Worm (Caenorhabditis elegans): Measurements from ENCODE around the gene oig-5.
A peak's percentile ranks its signal among the peaks of the same experiment; 100 is the strongest.

The oig-5 gene

ce11 chrIV:14782211-14782610 lies 24.8 kb upstream of the oig-5 start, which contains the start of gene Y57G11C.1130:
TSS of gene Y57G11C.1130 (plus strand) at chrIV:14782511.
- no peak for TF ChIP-seq pha-4 (tag; optimal IDR thresholded peaks at IDR 0.05)
- no peak for TF ChIP-seq unc-62 (GFP tag; optimal IDR thresholded peaks at IDR 0.05)
- no peak for TF ChIP-seq elt-1 (tag; optimal IDR thresholded peaks at IDR 0.05)
- no peak for TF ChIP-seq fos-1 (tag; optimal IDR thresholded peaks at IDR 0.05)

DNA sequence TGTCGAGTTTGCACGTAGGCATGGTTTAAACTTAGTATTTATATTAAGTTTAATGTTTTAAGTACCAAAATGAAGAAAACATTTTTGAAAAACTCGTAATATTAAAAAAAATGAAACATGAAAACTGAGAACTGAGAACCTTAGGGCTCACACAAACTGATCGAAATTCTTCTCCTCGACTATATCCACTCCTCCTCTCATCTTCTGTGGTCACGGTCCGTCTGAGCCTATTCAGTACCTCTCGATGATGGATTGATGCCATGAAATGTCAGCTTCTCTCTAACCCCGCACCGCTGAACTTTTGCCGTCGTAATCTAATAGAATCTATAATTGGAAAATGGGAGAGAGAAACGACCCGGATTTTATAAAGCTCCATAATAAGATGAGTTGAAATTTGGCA lies 22.5 kb upstream of the oig-5 start, which contains the start of gene nlp-56:
Gene nlp-56, minus strand, starts transcription at position 257 of the 400 bp plus-strand sequence.
- no peak for TF ChIP-seq nhr-28 (tag; optimal IDR thresholded peaks at IDR 0.05)
- no peak for TF ChIP-seq ztf-4 (tag; optimal IDR thresholded peaks at IDR 0.05)
- no peak for TF ChIP-seq jun-1 (tag; optimal IDR thresholded peaks at IDR 0.05)
- no peak for TF ChIP-seq ZK546.5 (tag; optimal IDR thresholded peaks at IDR 0.05)
- TF ChIP-seq R02D3.7 (tag; optimal IDR thresholded peaks at IDR 0.05) = no peak
- no peak for TF ChIP-seq nfya-1 (tag; optimal IDR thresholded peaks at IDR 0.05; ENCODE audit: insufficient read depth)
- TF ChIP-seq sea-2 (GFP tag; optimal IDR thresholded peaks at IDR 0.05) = no peak
- no peak for TF ChIP-seq fkh-10 (GFP tag; optimal IDR thresholded peaks at IDR 0.05)
- TF ChIP-seq nhr-23 (tag; optimal IDR thresholded peaks at IDR 0.05) = no peak
- no peak for TF ChIP-seq nhr-76 (tag; optimal IDR thresholded peaks at IDR 0.05)
- no peak for TF ChIP-seq eor-1 (tag; optimal IDR thresholded peaks at IDR 0.05)
- no peak for TF ChIP-seq ceh-9 (tag; optimal IDR thresholded peaks at IDR 0.05)
- no peak for TF ChIP-seq elt-1 (tag; optimal IDR thresholded peaks at IDR 0.05)
- TF ChIP-seq aly-2 (tag; optimal IDR thresholded peaks at IDR 0.05) = no peak
- TF ChIP-seq fkh-2 (tag; optimal IDR thresholded peaks at IDR 0.05) = no peak
- no peak for TF ChIP-seq lin-39 (tag; optimal IDR thresholded peaks at IDR 0.05)
- no peak for TF ChIP-seq ama-1 (optimal IDR thresholded peaks at IDR 0.05)

- no peak for TF ChIP-seq jun-1 (tag; optimal IDR thresholded peaks at IDR 0.05)
- peak; percentile 48 for TF ChIP-seq elt-2 (tag; optimal IDR thresholded peaks at IDR 0.05)
- TF ChIP-seq nhr-23 (tag; optimal IDR thresholded peaks at IDR 0.05) = peak; percentile 34
- no peak for TF ChIP-seq aly-2 (tag; optimal IDR thresholded peaks at IDR 0.05)
- TF ChIP-seq nhr-28 (tag; optimal IDR thresholded peaks at IDR 0.05) = no peak
- TF ChIP-seq lsy-12 (tag; optimal IDR thresholded peaks at IDR 0.05) = no peak
- no peak for TF ChIP-seq ZK546.5 (tag; optimal IDR thresholded peaks at IDR 0.05)
- TF ChIP-seq nfya-1 (tag; optimal IDR thresholded peaks at IDR 0.05; ENCODE audit: insufficient read depth) = peak; percentile 81
- peak; percentile 73 for TF ChIP-seq hmg-11 (tag; optimal IDR thresholded peaks at IDR 0.05)
- TF ChIP-seq nhr-25 (tag; optimal IDR thresholded peaks at IDR 0.05) = peak; percentile 22
- peak; percentile 2 for TF ChIP-seq pqm-1 (tag; optimal IDR thresholded peaks at IDR 0.05)
- TF ChIP-seq snpc-4 (tag; optimal IDR thresholded peaks at IDR 0.05) = peak; percentile 42
- no peak for TF ChIP-seq nhr-237 (tag; optimal IDR thresholded peaks at IDR 0.05)
- no peak for TF ChIP-seq eor-1 (tag; optimal IDR thresholded peaks at IDR 0.05)
- peak; percentile 42 for TF ChIP-seq lin-15B (tag; optimal IDR thresholded peaks at IDR 0.05)
- peak; percentile 28 for TF ChIP-seq ceh-28 (tag; optimal IDR thresholded peaks at IDR 0.05)
- TF ChIP-seq pha-4 (tag; optimal IDR thresholded peaks at IDR 0.05) = peak; percentile 76
Measured at ce11 chrIV:14786374-14787136, 20.4 kb upstream of the oig-5 start, which contains the start of gene melo-1. TSS of gene melo-1 (plus strand) at chrIV:14787031.

ce11 chrIV:14790579-14790978 lies 16.4 kb upstream of the oig-5 start:
- TF ChIP-seq lsy-12 (tag; optimal IDR thresholded peaks at IDR 0.05) = peak; percentile 10
- TF ChIP-seq ceh-28 (tag; optimal IDR thresholded peaks at IDR 0.05) = peak; percentile 28
- TF ChIP-seq ztf-11 (tag; optimal IDR thresholded peaks at IDR 0.05) = no peak
- TF ChIP-seq zag-1 (tag; optimal IDR thresholded peaks at IDR 0.05) = no peak
- TF ChIP-seq nhr-76 (tag; optimal IDR thresholded peaks at IDR 0.05) = no peak
- no peak for TF ChIP-seq fkh-2 (tag; optimal IDR thresholded peaks at IDR 0.05)
- no peak for TF ChIP-seq pqm-1 (tag; optimal IDR thresholded peaks at IDR 0.05)
- TF ChIP-seq unc-39 (tag; optimal IDR thresholded peaks at IDR 0.05) = no peak
- TF ChIP-seq nfya-1 (tag; optimal IDR thresholded peaks at IDR 0.05; ENCODE audit: insufficient read depth) = no peak
- peak; percentile 61 for TF ChIP-seq ama-1 (optimal IDR thresholded peaks at IDR 0.05)
- TF ChIP-seq elt-3 (tag; optimal IDR thresholded peaks at IDR 0.05) = no peak
- TF ChIP-seq pha-4 (tag; optimal IDR thresholded peaks at IDR 0.05) = peak; percentile 16
- TF ChIP-seq nhr-67 (tag; optimal IDR thresholded peaks at IDR 0.05) = no peak
- no peak for TF ChIP-seq eor-1 (tag; optimal IDR thresholded peaks at IDR 0.05)
- TF ChIP-seq mml-1 (tag; optimal IDR thresholded peaks at IDR 0.05) = no peak
- TF ChIP-seq nhr-11 (tag; optimal IDR thresholded peaks at IDR 0.05) = no peak
- TF ChIP-seq nhr-43 (tag; optimal IDR thresholded peaks at IDR 0.05; ENCODE audit: poor library complexity, severe bottlenecking) = peak; percentile 19
- no peak for TF ChIP-seq nhr-12 (tag; optimal IDR thresholded peaks at IDR 0.05)
- TF ChIP-seq unc-62 (GFP tag; optimal IDR thresholded peaks at IDR 0.05) = no peak
- no peak for TF ChIP-seq lin-15B (tag; optimal IDR thresholded peaks at IDR 0.05)
- TF ChIP-seq nhr-25 (tag; optimal IDR thresholded peaks at IDR 0.05) = peak; percentile 8
- TF ChIP-seq ztf-4 (tag; optimal IDR thresholded peaks at IDR 0.05) = peak; percentile 6
- no peak for TF ChIP-seq aly-2 (tag; optimal IDR thresholded peaks at IDR 0.05)
- no peak for TF ChIP-seq egl-27 (tag; optimal IDR thresholded peaks at IDR 0.05)
- no peak for TF ChIP-seq snpc-4 (tag; optimal IDR thresholded peaks at IDR 0.05)
- TF ChIP-seq ceh-82 (tag; optimal IDR thresholded peaks at IDR 0.05) = no peak
- TF ChIP-seq tbx-2 (tag; optimal IDR thresholded peaks at IDR 0.05) = no peak
- TF ChIP-seq fkh-10 (GFP tag; optimal IDR thresholded peaks at IDR 0.05) = no peak
- no peak for TF ChIP-seq ceh-9 (tag; optimal IDR thresholded peaks at IDR 0.05)
- no peak for TF ChIP-seq nhr-23 (tag; optimal IDR thresholded peaks at IDR 0.05)
- no peak for TF ChIP-seq daf-12 (tag; optimal IDR thresholded peaks at IDR 0.05)
- no peak for TF ChIP-seq nhr-28 (tag; optimal IDR thresholded peaks at IDR 0.05)
- no peak for TF ChIP-seq fos-1 (tag; optimal IDR thresholded peaks at IDR 0.05)
- TF ChIP-seq sea-2 (GFP tag; optimal IDR thresholded peaks at IDR 0.05) = no peak
- peak; percentile 23 for TF ChIP-seq elt-2 (tag; optimal IDR thresholded peaks at IDR 0.05)
